Fruit fly (Drosophila melanogaster) whole organism, prepupa: Measurements from ENCODE around the gene CG46270.

ENCODE experiments used
- Blimp-1 ChIP-seq: fragments of 200-800 bp; sonication (Bioruptor generic); optimal IDR thresholded peaks from 3 replicates; lab custom pipeline; 2017; ENCODE audit warnings: missing biosample characterization, missing genetic modification characterization, mild to moderate bottlenecking, moderate library complexity, missing genetic modification reagents
- CG10631 ChIP-seq: fragments of 200-800 bp; sonication (Bioruptor generic); optimal IDR thresholded peaks from 2 replicates; lab custom pipeline; 2016; ENCODE audit warnings: missing biosample characterization, missing genetic modification characterization
- CG11902 ChIP-seq: fragments of 200-800 bp; sonication (Bioruptor generic); optimal IDR thresholded peaks from 3 replicates; lab custom pipeline; 2016; ENCODE audit warnings: missing biosample characterization, missing genetic modification characterization
- CG15336 ChIP-seq: fragments of 200-800 bp; sonication (Bioruptor generic); IDR thresholded peaks from 2 replicates; pipeline ENCODE4 v1.3.6; 2022; ENCODE audit warnings: missing biosample characterization, missing genetic modification characterization
- CG1621 ChIP-seq: fragments of 200-800 bp; sonication (Bioruptor generic); optimal IDR thresholded peaks from 3 replicates; lab custom pipeline; 2018; ENCODE audit warnings: missing biosample characterization, mild to moderate bottlenecking, missing genetic modification characterization
- CG16779 ChIP-seq: fragments of 200-800 bp; sonication (Bioruptor generic); optimal IDR thresholded peaks from 3 replicates; lab custom pipeline; 2017; ENCODE audit warnings: missing biosample characterization, mild to moderate bottlenecking, missing genetic modification characterization
- CG3032 ChIP-seq: fragments of 200-800 bp; optimal IDR thresholded peaks from 2 replicates; lab custom pipeline; 2019; ENCODE audit warnings: missing biosample characterization, mild to moderate bottlenecking, missing genetic modification characterization, moderate library complexity
- CG31627 ChIP-seq: fragments of 200-800 bp; sonication (Bioruptor generic); optimal IDR thresholded peaks from 3 replicates; lab custom pipeline; 2016; ENCODE audit warnings: missing biosample characterization, missing genetic modification characterization
- CG32006 ChIP-seq: fragments of 200-800 bp; sonication (Bioruptor generic); optimal IDR thresholded peaks from 3 replicates; lab custom pipeline; 2017; ENCODE audit warnings: missing biosample characterization, mild to moderate bottlenecking, missing genetic modification characterization
- CG34406 ChIP-seq: fragments of 200-800 bp; sonication (Bioruptor generic); optimal IDR thresholded peaks from 3 replicates; lab custom pipeline; 2016; ENCODE audit warnings: missing biosample characterization, missing genetic modification characterization
- CG3919 ChIP-seq: fragments of 200-800 bp; sonication (Bioruptor generic); optimal IDR thresholded peaks from 3 replicates; lab custom pipeline; 2016; ENCODE audit warnings: missing biosample characterization, missing genetic modification characterization
- CG4318 ChIP-seq: fragments of 200-800 bp; sonication (Bioruptor generic); optimal IDR thresholded peaks from 3 replicates; lab custom pipeline; 2017; ENCODE audit warnings: missing biosample characterization, mild to moderate bottlenecking, missing genetic modification characterization
- CG6163 ChIP-seq: fragments of 200-800 bp; sonication (Bioruptor generic); IDR thresholded peaks from 3 replicates; pipeline ENCODE4 v1.3.6; 2022; ENCODE audit warnings: missing biosample characterization, missing genetic modification characterization
- CG6276 ChIP-seq: fragments of 200-800 bp; sonication (Bioruptor generic); optimal IDR thresholded peaks from 2 replicates; lab custom pipeline; 2017; ENCODE audit warnings: missing biosample characterization, mild to moderate bottlenecking, missing genetic modification characterization
- CG6792 ChIP-seq: fragments of 200-800 bp; sonication (Bioruptor generic); optimal IDR thresholded peaks from 3 replicates; lab custom pipeline; 2016; ENCODE audit warnings: missing biosample characterization, missing genetic modification characterization
- CG6808 ChIP-seq: fragments of 200-800 bp; sonication (Bioruptor generic); optimal IDR thresholded peaks from 3 replicates; lab custom pipeline; 2017; ENCODE audit warnings: missing biosample characterization, missing genetic modification characterization, mild to moderate bottlenecking, moderate library complexity, missing genetic modification reagents
- CG7368 ChIP-seq: fragments of 200-800 bp; sonication (Bioruptor generic); optimal IDR thresholded peaks from 3 replicates; lab custom pipeline; 2016; ENCODE audit warnings: missing biosample characterization, missing genetic modification characterization
- CG8119 ChIP-seq: fragments of 200-800 bp; sonication (Bioruptor generic); IDR thresholded peaks from 3 replicates; pipeline ENCODE4 v1.3.6; 2022; ENCODE audit warnings: missing biosample characterization, missing genetic modification characterization
- CG8632 ChIP-seq: fragments of 200-800 bp; sonication (Bioruptor generic); optimal IDR thresholded peaks from 3 replicates; lab custom pipeline; 2016; ENCODE audit warnings: missing biosample characterization, missing genetic modification characterization
- Eip78C ChIP-seq: fragments of 200-800 bp; sonication (Bioruptor generic); peaks from one replicate; lab custom pipeline; 2016; ENCODE audit warnings: missing biosample characterization, missing genetic modification characterization
- Ets96B ChIP-seq: fragments of 200-800 bp; optimal IDR thresholded peaks from 2 replicates; lab custom pipeline; 2019; ENCODE audit warnings: missing biosample characterization, mild to moderate bottlenecking, missing genetic modification characterization, moderate library complexity
- Hr38 ChIP-seq: sonication (Bioruptor generic); optimal IDR thresholded peaks from 2 replicates; lab custom pipeline; 2016; ENCODE audit warnings: missing biosample characterization, missing genetic modification characterization
- Hr39 ChIP-seq: fragments of 200-800 bp; sonication (Bioruptor generic); optimal IDR thresholded peaks from 2 replicates; lab custom pipeline; 2016; ENCODE audit warnings: missing biosample characterization, missing genetic modification characterization
- Hr4 ChIP-seq: fragments of 200-800 bp; sonication (Bioruptor generic); optimal IDR thresholded peaks from 3 replicates; lab custom pipeline; 2016; ENCODE audit warnings: missing biosample characterization, missing genetic modification characterization
- Lpt ChIP-seq: fragments of 200-800 bp; sonication (Bioruptor generic); optimal IDR thresholded peaks from 3 replicates; lab custom pipeline; 2016; ENCODE audit warnings: missing biosample characterization, missing genetic modification characterization
- Met ChIP-seq: fragments of 200-800 bp; sonication (Bioruptor generic); optimal IDR thresholded peaks from 3 replicates; lab custom pipeline; 2016; ENCODE audit warnings: missing biosample characterization, missing genetic modification characterization
- OdsH ChIP-seq: fragments of 200-800 bp; sonication (Bioruptor generic); optimal IDR thresholded peaks from 3 replicates; lab custom pipeline; 2016; ENCODE audit warnings: missing biosample characterization, missing genetic modification characterization
- Smox ChIP-seq: fragments of 200-800 bp; sonication (Bioruptor generic); optimal IDR thresholded peaks from 3 replicates; lab custom pipeline; 2016; ENCODE audit warnings: missing biosample characterization, missing genetic modification characterization
- Sox14 ChIP-seq: fragments of 200-800 bp; sonication (Bioruptor generic); optimal IDR thresholded peaks from 3 replicates; lab custom pipeline; 2016; ENCODE audit warnings: missing biosample characterization, missing genetic modification characterization
- Sox15 ChIP-seq: fragments of 200-800 bp; sonication (Bioruptor generic); optimal IDR thresholded peaks from 3 replicates; lab custom pipeline; 2016; ENCODE audit warnings: missing biosample characterization, missing genetic modification characterization
- achi ChIP-seq: fragments of 200-800 bp; sonication (Bioruptor generic); optimal IDR thresholded peaks from 3 replicates; lab custom pipeline; 2016; ENCODE audit warnings: missing biosample characterization, missing genetic modification characterization
- acj6 ChIP-seq: fragments of 200-800 bp; sonication (Bioruptor generic); optimal IDR thresholded peaks from 3 replicates; lab custom pipeline; 2016; ENCODE audit warnings: missing biosample characterization, missing genetic modification characterization
- cyc ChIP-seq: fragments of 200-800 bp; sonication (Bioruptor generic); optimal IDR thresholded peaks from 3 replicates; lab custom pipeline; 2016; ENCODE audit warnings: missing biosample characterization, missing genetic modification characterization
- eg ChIP-seq: fragments of 200-800 bp; sonication (Bioruptor generic); IDR thresholded peaks from 3 replicates; pipeline ENCODE4 v1.3.6; 2022; ENCODE audit warnings: missing biosample characterization, missing genetic modification characterization
- fd59A ChIP-seq: fragments of 200-800 bp; sonication (Bioruptor generic); optimal IDR thresholded peaks from 2 replicates; lab custom pipeline; 2017; ENCODE audit warnings: missing biosample characterization, mild to moderate bottlenecking, missing genetic modification characterization, missing genetic modification reagents
- fd85E ChIP-seq: fragments of 200-800 bp; sonication (Bioruptor generic); optimal IDR thresholded peaks from 3 replicates; lab custom pipeline; 2016; ENCODE audit warnings: missing biosample characterization, missing genetic modification characterization
- lz ChIP-seq: fragments of 200-800 bp; sonication (Bioruptor generic); optimal IDR thresholded peaks from 3 replicates; lab custom pipeline; 2016; ENCODE audit warnings: missing biosample characterization, missing genetic modification characterization
- salr ChIP-seq, 2 experiments: fragments of 200-800 bp; sonication (Bioruptor generic); optimal IDR thresholded peaks; 3 replicates each; lab custom pipeline; 2016 to 2018; ENCODE audit warnings: missing biosample characterization in 2 of 2, missing genetic modification characterization in 2 of 2, mild to moderate bottlenecking in 1 of 2
- ss ChIP-seq, 2 experiments: fragments of 200-800 bp; sonication (Bioruptor generic); optimal IDR thresholded peaks; 2 replicates in 1 of 2; 3 replicates in 1 of 2; lab custom pipeline; 2017 to 2018; ENCODE audit warnings: mild to moderate bottlenecking in 2 of 2, missing biosample characterization in 2 of 2, missing genetic modification characterization in 2 of 2, moderate library complexity in 1 of 2
- svp ChIP-seq: fragments of 200-800 bp; sonication (Bioruptor generic); peaks from one replicate; lab custom pipeline; 2016; ENCODE audit warnings: missing biosample characterization, missing genetic modification characterization
- topi ChIP-seq: fragments of 200-800 bp; sonication (Bioruptor generic); optimal IDR thresholded peaks from 3 replicates; lab custom pipeline; 2016; ENCODE audit warnings: missing biosample characterization, missing genetic modification characterization
- vri ChIP-seq: fragments of 200-800 bp; sonication (Bioruptor generic); optimal IDR thresholded peaks from 3 replicates; lab custom pipeline; 2016; ENCODE audit warnings: missing biosample characterization, mild to moderate bottlenecking, missing genetic modification characterization

The CG46270 gene

DNA sequence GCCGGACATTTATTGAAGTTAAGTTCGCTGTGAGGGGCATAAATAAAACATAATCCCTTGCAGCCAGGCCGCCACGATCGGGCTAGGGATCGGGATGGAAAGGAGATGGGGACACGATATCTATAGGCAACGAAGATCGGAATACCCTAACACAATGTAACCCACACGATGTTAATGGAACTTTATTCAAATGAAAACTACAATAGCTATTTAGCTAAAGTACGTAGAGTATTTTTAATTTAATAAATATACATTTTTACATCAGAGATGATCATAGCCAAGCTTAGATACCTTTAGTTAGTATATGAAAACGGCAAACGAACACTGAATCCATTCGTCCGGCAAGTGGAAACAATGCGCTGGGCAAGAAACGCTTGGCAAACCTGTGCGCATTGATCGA is 26.7 kb upstream of the CG46270 start (continued):
- TF ChIP-seq topi = peak; percentile 49
- TF ChIP-seq CG11902 (GFP tag; lab: Kevin White, UChicago) = no peak
- TF ChIP-seq Hr4 (GFP tag; lab: Kevin White, UChicago) = peak; percentile 36
- TF ChIP-seq eg = 0 out of 3 replicates have a peak, but pooled peaks have one; percentile 20
- TF ChIP-seq CG31627 (GFP tag; lab: Kevin White, UChicago) = no peak
- TF ChIP-seq CG10631 (GFP tag; lab: Kevin White, UChicago) = peak; percentile 74
- TF ChIP-seq CG6163 (GFP tag; lab: Robert Waterston, UW) = peak; percentile 75
- no peak for TF ChIP-seq CG6276 (GFP tag; lab: Kevin White, UChicago)
- TF ChIP-seq CG7368 (GFP tag; lab: Kevin White, UChicago) = peak; percentile 27
- peak; percentile 52 for TF ChIP-seq OdsH (GFP tag; lab: Kevin White, UChicago)
- no peak for TF ChIP-seq Sox15 (GFP tag; lab: Kevin White, UChicago)
- peak; percentile 67 for TF ChIP-seq CG8119 (GFP tag; lab: Robert Waterston, UW)
- peak; percentile 59 for TF ChIP-seq acj6
- TF ChIP-seq fd59A (GFP tag; lab: Kevin White, UChicago) = peak; percentile 67
- TF ChIP-seq Blimp-1 (GFP tag; lab: Kevin White, UChicago) = no peak
- peak; percentile 54 for TF ChIP-seq CG34406 (GFP tag; lab: Kevin White, UChicago)
- TF ChIP-seq, all 60 proteins: peak for 40

DNA sequence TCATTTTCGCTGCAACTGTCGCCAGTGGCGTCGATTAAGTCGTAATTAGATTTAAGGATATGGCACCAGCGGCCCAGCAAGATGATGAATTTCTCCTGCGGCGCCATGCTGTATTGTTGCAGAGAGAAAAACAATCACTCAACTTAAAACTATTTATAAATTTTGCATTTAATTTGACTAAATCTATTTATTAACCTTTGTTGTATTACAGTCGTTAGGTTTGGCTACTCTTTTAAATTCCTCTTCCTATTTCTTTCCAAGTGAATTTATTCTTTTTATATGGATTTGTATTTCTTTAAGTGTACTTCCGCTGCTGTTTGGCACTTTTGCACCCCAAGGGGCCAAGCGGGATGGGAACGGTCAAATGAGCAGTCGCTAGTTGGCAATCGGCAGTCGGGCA is 20.7 kb upstream of the CG46270 start:
- no peak for TF ChIP-seq Lpt (GFP tag; lab: Kevin White, UChicago)
- peak; percentile 34 for TF ChIP-seq svp (GFP tag; lab: Kevin White, UChicago)

DNA sequence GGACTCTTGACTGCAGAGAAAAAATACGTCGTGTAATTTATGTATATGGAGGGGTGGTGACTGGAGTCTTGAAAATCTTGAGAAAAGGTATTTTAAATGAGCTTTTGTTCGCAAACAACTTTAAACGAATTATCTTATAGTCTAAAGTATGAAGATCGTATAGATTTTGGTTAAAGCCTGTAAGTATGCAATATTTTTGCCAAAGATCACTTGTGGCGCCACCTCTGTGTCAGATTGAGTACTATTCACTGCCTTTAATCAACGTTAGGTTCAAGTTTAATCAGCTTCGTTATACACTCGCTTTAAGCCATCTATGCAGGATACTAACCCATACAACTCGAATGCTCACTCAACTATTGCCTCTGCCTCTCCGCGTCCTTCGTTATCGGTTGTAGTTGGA is 8.8 kb upstream of the CG46270 start:
- TF ChIP-seq ss (GFP tag; optimal IDR thresholded peaks at IDR 0.05; lab: Kevin White, UChicago) (no peak), achi (GFP tag; lab: Kevin White, UChicago) (no peak), CG11902 (GFP tag; lab: Kevin White, UChicago) (no peak), svp (GFP tag; lab: Kevin White, UChicago) (no peak), Ets96B (tag; lab: Kevin White, UChicago) (no peak), Hr39 (no peak), lz (GFP tag; lab: Kevin White, UChicago) (no peak), CG16779 (tag; lab: Kevin White, UChicago) (no peak), cyc (GFP tag; lab: Kevin White, UChicago) (no peak), fd85E (GFP tag; lab: Kevin White, UChicago) (no peak), CG8632 (GFP tag; lab: Kevin White, UChicago) (no peak), Sox14 (no peak), CG32006 (GFP tag; lab: Kevin White, UChicago) (no peak), CG3919 (GFP tag; lab: Kevin White, UChicago) (no peak), Hr38 (GFP tag; lab: Kevin White, UChicago) (no peak), CG1621 (tag; lab: Kevin White, UChicago) (no peak)

DNA sequence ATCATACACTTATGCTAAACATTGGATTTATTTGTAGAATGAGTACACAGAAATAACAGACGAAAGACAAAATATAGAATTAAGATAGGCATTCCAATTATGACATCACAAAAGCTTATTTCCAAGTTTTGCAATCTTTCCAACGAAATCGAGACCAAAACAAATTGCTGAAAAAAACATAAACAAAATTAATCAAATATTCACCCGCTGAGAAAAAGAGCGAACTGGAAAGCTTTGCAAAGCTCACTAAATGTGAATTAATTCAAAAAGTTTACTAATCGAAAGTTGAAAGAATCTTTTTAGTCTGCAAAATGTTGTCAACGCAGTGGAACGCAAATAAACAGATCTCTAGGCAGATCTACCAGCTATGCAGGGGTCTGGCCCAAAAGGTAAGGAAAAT is 6.3 kb upstream of the CG46270 start, which contains the start of gene Cyp12e1:
TSS of gene Cyp12e1 (plus strand) at position 301 of the 400 bp plus-strand sequence.
- TF ChIP-seq Met (no peak), lz (GFP tag; lab: Kevin White, UChicago) (no peak), CG8119 (GFP tag; lab: Robert Waterston, UW) (no peak), vri (GFP tag; lab: Kevin White, UChicago) (no peak), CG6808 (no peak), CG3032 (no peak), Eip78C (GFP tag; lab: Kevin White, UChicago) (no peak), CG11902 (GFP tag; lab: Kevin White, UChicago) (no peak), Hr39 (no peak), Hr38 (GFP tag; lab: Kevin White, UChicago) (no peak), Ets96B (tag; lab: Kevin White, UChicago) (no peak), salr (GFP tag; optimal IDR thresholded peaks at IDR 0.05; lab: Kevin White, UChicago) (no peak), Blimp-1 (GFP tag; lab: Kevin White, UChicago) (no peak), CG6792 (GFP tag; lab: Kevin White, UChicago) (no peak), CG4318 (GFP tag; lab: Kevin White, UChicago) (no peak), Smox (no peak), CG15336 (GFP tag; lab: Robert Waterston, UW) (no peak), topi (no peak)
- TF ChIP-seq, all 60 proteins: peak for 0
